Fruit fly (Drosophila melanogaster) S2 (cell line): Measurements from ENCODE around the gene Nplp3.

Source experiments
- CG8478 ChIP-seq: fragments of >200 bp; optimal IDR thresholded peaks from 2 replicates; lab custom pipeline; 2018
- CTCF ChIP-seq, 2 experiments: fragments of >200 bp; optimal IDR thresholded peaks; 2 replicates each; lab custom pipeline; 2018

Nplp3 gene

DNA sequence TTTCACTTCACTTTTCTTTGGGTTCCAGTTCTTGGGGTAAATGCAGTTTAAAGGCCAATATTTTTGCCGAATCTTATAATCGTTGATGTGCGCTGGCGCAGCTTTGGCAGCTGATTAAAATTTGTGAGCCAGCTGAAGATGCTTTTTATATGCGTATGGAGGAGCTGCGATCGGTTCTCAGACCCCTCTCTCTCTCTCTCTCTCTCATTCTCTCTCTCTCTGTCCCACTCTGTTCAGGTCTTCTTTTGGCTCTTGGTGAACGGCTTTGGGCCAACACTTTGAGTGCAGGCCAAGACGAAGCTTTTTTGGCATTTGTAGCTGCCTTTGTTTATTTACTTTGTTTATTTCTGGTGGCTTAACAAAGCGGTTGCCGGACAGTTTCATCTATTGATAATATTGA lies 29.5 kb upstream of the Nplp3 start, which contains the start of gene CG13046:
Gene CG13046, minus strand, starts transcription at position 101 of the 400 bp plus-strand sequence.
- TF ChIP-seq CG8478 (no peak), CTCF (optimal IDR thresholded peaks at IDR 0.05; lab: Kevin White, UChicago) (no peak)

DNA sequence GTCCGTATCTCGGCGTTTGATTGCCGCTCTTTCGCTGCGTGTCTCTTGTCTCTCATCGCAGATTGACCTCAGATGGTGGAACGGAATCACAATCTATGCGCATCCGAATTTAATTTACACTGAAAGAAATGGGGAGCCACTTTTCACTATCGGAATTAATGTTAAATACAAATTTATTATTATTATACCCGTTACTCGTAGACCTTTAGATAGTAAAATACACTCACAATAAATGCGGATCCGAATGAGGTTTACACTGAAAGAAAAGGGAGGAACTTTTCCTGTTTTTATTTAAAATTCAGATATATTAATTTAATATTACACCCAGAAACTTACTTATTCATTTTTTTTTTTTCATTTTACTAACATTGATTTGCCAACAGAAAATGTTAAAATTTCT lies 28.8 kb upstream of the Nplp3 start:
- TF ChIP-seq CG8478 (no peak), CTCF (optimal IDR thresholded peaks at IDR 0.05; lab: Kevin White, UChicago) (no peak)

DNA sequence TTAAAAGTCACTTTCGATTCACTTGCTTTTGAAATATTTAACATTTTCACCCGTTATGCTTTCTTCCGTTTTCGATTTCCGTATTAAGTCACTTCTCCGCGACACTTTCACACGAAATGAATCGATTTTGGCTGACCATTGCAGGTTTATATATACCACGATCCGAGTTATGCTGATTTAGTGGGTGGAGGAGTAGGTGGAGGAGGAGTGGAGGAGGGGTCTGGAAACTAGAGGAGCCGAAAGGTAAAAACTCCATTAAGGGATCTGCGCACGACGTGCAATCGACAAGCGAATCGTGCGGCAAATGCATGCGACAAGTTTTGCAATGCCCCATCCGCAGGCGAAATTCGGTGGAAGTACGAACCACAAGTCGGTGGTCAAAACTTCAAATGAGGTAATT lies 27.0 kb upstream of the Nplp3 start, which contains the start of gene CG13045:
Gene CG13045, minus strand, starts transcription at position 101 of the 400 bp plus-strand sequence.
- TF ChIP-seq CG8478 (no peak), CTCF (optimal IDR thresholded peaks at IDR 0.05; lab: Kevin White, UChicago) (no peak)

DNA sequence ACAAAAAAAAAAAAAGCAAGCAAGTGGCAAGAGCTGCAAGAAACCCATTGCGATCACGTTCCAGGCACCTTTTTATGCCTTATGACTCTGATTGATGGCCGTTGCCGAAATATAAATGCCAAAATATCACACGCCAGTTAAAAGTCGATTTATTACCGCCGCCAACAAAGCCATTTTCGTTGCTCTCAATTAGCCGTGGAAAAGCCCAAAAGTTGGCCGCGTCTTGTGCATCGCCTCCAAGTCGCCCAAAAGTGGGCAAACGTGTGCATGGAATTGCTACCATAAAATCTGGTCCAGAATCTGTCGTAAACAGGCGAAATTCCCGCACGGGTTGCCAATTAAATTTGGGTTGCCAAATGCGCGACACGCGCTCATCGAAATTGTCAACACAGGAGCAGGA lies 26.1 kb upstream of the Nplp3 start:
- no peak for TF ChIP-seq CG8478
- TF ChIP-seq CTCF (optimal IDR thresholded peaks at IDR 0.05; lab: Kevin White, UChicago) = no peak

- TF ChIP-seq CG8478 (no peak), CTCF (optimal IDR thresholded peaks at IDR 0.05; lab: Kevin White, UChicago) (no peak)
These were observed 22.4 kb upstream of the Nplp3 start, which contains the start of gene CG4962 for dm6 chr3L:16295447-16295846. Gene CG4962, minus strand, starts transcription at chr3L:16295547.

DNA sequence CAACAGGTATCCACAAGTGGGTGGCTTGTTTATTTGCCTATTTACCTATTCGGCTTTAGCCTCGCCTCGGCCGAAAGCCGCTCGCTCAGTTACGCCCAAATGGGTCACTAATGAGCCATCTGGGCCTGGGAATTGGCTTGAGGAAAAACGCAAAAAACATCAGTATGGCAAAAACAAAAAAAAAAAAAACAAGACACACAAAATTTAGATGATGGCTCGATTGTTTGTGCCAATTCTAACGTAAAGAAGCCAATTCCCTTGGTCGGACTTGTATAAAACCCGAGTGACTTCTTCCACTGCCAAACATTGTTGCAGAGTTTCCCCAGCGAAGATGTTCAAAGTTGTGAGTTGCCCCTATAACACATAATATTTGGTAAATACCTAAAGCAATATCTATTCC lies 16.7 kb upstream of the Nplp3 start, which contains the start of gene CG4982:
Gene CG4982, plus strand, starts transcription at position 301 of the 400 bp plus-strand sequence.
- TF ChIP-seq CTCF (optimal IDR thresholded peaks at IDR 0.05; lab: Kevin White, UChicago) (no peak), CG8478 (no peak)

DNA sequence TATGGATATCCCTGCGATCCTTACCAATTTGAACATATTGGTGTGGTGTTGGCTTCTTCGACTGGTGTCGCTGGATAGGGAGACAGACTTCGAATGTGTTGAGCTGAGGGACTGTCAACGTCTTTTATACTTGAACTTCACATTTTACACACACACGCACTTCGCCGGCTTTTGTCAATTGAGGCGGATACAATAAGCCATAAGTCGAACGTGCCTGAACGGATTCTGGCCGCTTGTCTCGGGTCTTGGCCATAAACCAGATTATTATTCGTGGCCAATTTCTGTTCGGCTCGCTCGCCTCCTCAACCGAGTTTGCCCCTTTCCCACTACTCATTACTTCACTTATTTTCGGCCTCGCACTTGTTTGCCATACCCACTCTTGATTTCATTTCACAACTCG lies 14.7 kb upstream of the Nplp3 start, which contains the start of gene CG13044:
Gene CG13044, minus strand, starts transcription at position 101 of the 400 bp plus-strand sequence.
- TF ChIP-seq CG8478 (no peak), CTCF (optimal IDR thresholded peaks at IDR 0.05; lab: Kevin White, UChicago) (no peak)

- TF ChIP-seq CTCF (optimal IDR thresholded peaks at IDR 0.05; lab: Kevin White, UChicago) = no peak
- TF ChIP-seq CG8478 = no peak
These were observed 13.8 kb upstream of the Nplp3 start, which contains the start of gene CG43249 for dm6 chr3L:16303982-16304381. Gene CG43249, plus strand, starts transcription at chr3L:16304282.

DNA sequence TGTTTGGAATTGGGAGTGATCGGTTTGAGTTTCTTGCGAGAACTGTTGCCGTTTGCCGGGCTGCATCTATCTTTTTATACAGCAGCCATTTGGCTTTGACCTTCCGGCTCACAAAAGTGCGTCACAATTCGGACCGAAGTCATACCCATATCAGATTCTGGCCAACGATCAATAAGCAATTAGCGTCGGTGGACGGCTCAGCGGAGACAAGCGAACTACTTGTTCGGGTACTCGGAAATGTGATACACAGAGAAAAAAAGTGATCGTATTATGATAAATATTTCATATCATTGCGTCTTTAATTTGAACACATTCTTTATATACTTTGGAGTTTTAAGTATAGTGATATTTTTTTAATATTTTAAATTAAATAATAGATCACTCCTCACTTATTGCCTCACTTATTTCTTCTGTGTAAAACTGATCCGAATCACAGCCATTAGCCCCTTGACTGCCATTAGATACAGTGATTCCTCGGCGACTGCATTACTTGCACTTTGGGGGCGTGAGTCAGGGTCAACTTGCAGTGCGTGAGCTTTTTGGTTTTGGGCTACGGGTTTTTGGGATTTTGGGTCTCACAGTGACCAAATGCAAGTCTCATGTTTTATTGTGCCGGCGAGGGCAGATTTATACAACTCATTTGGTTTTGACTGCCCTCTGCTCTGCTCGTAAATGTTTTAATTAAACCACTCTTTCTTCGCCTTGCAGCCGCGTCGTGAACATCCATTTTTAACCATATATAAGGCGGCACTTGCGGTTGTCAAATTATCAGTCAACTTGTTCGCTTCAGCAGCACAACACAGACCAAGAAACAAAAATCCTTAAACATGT lies 11.8 kb upstream of the Nplp3 start, which contains the start of the genes CG13043 and CG13063:
Gene CG13043, minus strand, starts transcription at position 51 of the 831 bp plus-strand sequence.
Gene CG13063, plus strand, starts transcription at position 781 of the 831 bp plus-strand sequence.
- TF ChIP-seq CG8478 = no peak
- TF ChIP-seq CTCF (optimal IDR thresholded peaks at IDR 0.05; lab: Kevin White, UChicago) = no peak

DNA sequence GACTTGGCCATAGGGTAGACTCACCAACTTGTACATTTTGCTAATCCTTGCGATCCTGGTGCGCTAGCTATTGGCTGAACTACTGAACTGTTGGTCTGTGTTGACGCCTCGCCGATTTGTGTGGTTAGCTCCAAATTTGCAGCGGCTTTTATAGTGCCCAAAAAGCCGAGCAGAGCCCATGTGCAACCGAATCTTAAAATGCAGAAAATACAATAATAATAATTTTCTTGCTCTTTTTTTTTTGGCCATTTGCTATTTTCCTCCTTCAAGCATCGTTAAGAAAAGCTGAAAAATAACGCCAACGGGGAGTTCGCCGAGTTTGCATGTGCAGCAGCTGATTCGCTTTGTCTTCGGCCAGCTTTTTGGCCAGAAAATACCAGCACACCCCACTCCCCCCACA lies 9.4 kb upstream of the Nplp3 start, which contains the start of gene CG13042:
Gene CG13042, minus strand, starts transcription at position 101 of the 400 bp plus-strand sequence.
- no peak for TF ChIP-seq CTCF (optimal IDR thresholded peaks at IDR 0.05; lab: Kevin White, UChicago)

- TF ChIP-seq CTCF (optimal IDR thresholded peaks at IDR 0.05; lab: Kevin White, UChicago) = no peak
- no peak for TF ChIP-seq CG8478
These were observed 7.9 kb upstream of the Nplp3 start for dm6 chr3L:16309972-16310371.

DNA sequence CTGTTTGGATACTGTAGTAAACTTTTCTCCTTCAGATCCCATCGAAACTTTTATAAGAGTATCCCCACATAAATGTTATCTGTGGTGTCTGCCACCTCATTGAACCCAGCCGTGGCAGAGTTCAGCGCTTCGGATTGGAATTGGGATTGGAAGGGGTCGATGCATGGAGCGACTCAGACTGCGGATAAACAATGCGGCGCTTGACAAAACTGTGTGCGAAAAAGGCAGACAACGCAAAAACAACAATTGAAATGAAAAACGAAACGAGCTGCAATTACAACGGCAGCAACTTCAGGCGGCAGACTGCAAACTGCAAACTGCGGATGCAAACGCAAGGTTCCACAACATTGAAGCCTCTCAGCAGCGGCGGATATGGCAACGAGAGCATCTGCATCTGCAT lies 3.8 kb upstream of the Nplp3 start, which contains the start of gene CG13062:
Gene CG13062, plus strand, starts transcription at position 301 of the 400 bp plus-strand sequence.
- no peak for TF ChIP-seq CG8478
- TF ChIP-seq CTCF (optimal IDR thresholded peaks at IDR 0.05; lab: Kevin White, UChicago) = no peak

dm6 chr3L:16319399-16319906 lies 1.6 kb downstream of the Nplp3 start, which contains the start of the genes CG13041 and CG13060:
Gene CG13041, minus strand, starts transcription at chr3L:16319526.
Gene CG13060, plus strand, starts transcription at chr3L:16319856.
- TF ChIP-seq CTCF (optimal IDR thresholded peaks at IDR 0.05; lab: Kevin White, UChicago) (no peak), CG8478 (no peak)

dm6 chr3L:16321172-16321571 lies 3.3 kb downstream of the Nplp3 start, which contains the start of gene CG42718:
Gene CG42718, minus strand, starts transcription at chr3L:16321272.
- no peak for TF ChIP-seq CTCF (optimal IDR thresholded peaks at IDR 0.05; lab: Kevin White, UChicago)
- TF ChIP-seq CG8478 = no peak

dm6 chr3L:16323372-16323771 lies 5.5 kb downstream of the Nplp3 start, which contains the start of gene CG13059:
Gene CG13059, plus strand, starts transcription at chr3L:16323672.
- TF ChIP-seq CTCF (optimal IDR thresholded peaks at IDR 0.05; lab: Kevin White, UChicago) = no peak
- no peak for TF ChIP-seq CG8478
